Worm (Caenorhabditis elegans) whole organism, late embryonic: Measurements from ENCODE around the gene BE10.3.

ENCODE experiments used
- T23F11.4 ChIP-seq: fragments of 200-800 bp; sonication (Bioruptor generic); optimal IDR thresholded peaks from 2 replicates; lab custom pipeline; 2018; ENCODE audit warnings: mild to moderate bottlenecking, missing genetic modification characterization, missing compliant biosample characterization
- ceh-14 ChIP-seq: sonication (generic microtip); optimal IDR thresholded peaks from 2 replicates; lab custom pipeline; 2016; ENCODE audit warnings: missing genotype, missing genetic modification characterization, missing compliant biosample characterization
- ceh-19 ChIP-seq: fragments of 200-800 bp; sonication (Bioruptor generic); optimal IDR thresholded peaks from 2 replicates; lab custom pipeline; 2018; ENCODE audit warnings: mild to moderate bottlenecking, missing genetic modification characterization, missing compliant biosample characterization
- ceh-22 ChIP-seq: sonication (generic microtip); optimal IDR thresholded peaks from 2 replicates; lab custom pipeline; 2017; ENCODE audit warnings: missing biosample characterization, missing genetic modification characterization
- ceh-30 ChIP-seq: fragments of 150-350 bp; optimal IDR thresholded peaks from 2 replicates; lab custom pipeline; 2014; ENCODE audit warnings: missing biosample characterization, missing genetic modification characterization
- ceh-48 ChIP-seq: sonication (generic microtip); optimal IDR thresholded peaks from 2 replicates; lab custom pipeline; 2016; ENCODE audit warnings: missing genetic modification characterization, inconsistent platforms, missing compliant biosample characterization
- dmd-4 ChIP-seq: sonication (generic microtip); optimal IDR thresholded peaks from 2 replicates; lab custom pipeline; 2016; ENCODE audit warnings: borderline replicate concordance, missing genetic modification characterization, missing compliant biosample characterization
- ets-4 ChIP-seq: sonication (generic microtip); optimal IDR thresholded peaks from 2 replicates; lab custom pipeline; 2016; ENCODE audit warnings: missing genetic modification characterization, missing compliant biosample characterization
- fax-1 ChIP-seq: sonication (generic microtip); optimal IDR thresholded peaks from 2 replicates; lab custom pipeline; 2016; ENCODE audit warnings: missing genotype, missing genetic modification characterization, missing compliant biosample characterization
- fkh-6 ChIP-seq: sonication (generic microtip); optimal IDR thresholded peaks from 2 replicates; lab custom pipeline; 2016; ENCODE audit warnings: missing genetic modification characterization, missing compliant biosample characterization
- hlh-13 ChIP-seq: fragments of 200-800 bp; sonication (Bioruptor generic); optimal IDR thresholded peaks from 2 replicates; lab custom pipeline; 2018; ENCODE audit warnings: mild to moderate bottlenecking, missing genetic modification characterization, missing compliant biosample characterization
- lin-11 ChIP-seq: fragments of 200-800 bp; sonication (Bioruptor generic); optimal IDR thresholded peaks from 2 replicates; lab custom pipeline; 2018; ENCODE audit warnings: mild to moderate bottlenecking, missing genetic modification characterization, missing compliant biosample characterization
- madf-2 ChIP-seq: sonication (generic microtip); optimal IDR thresholded peaks from 2 replicates; lab custom pipeline; 2017; ENCODE audit warnings: missing genetic modification characterization, missing compliant biosample characterization
- mec-3 ChIP-seq: sonication (generic microtip); optimal IDR thresholded peaks from 2 replicates; lab custom pipeline; 2016; ENCODE audit warnings: borderline replicate concordance, missing genetic modification characterization, missing compliant biosample characterization
- pha-2 ChIP-seq: sonication (generic microtip); optimal IDR thresholded peaks from 2 replicates; lab custom pipeline; 2017; ENCODE audit warnings: mild to moderate bottlenecking, missing genetic modification characterization, missing compliant biosample characterization
- pqm-1 ChIP-seq: sonication (generic microtip); optimal IDR thresholded peaks from 2 replicates; lab custom pipeline; 2016; ENCODE audit warnings: missing genetic modification characterization, missing compliant biosample characterization
- rnt-1 ChIP-seq: sonication (generic microtip); optimal IDR thresholded peaks from 2 replicates; lab custom pipeline; 2016; ENCODE audit warnings: missing genetic modification characterization, missing compliant biosample characterization
- tbx-2 ChIP-seq: sonication (generic microtip); optimal IDR thresholded peaks from 2 replicates; lab custom pipeline; 2016; ENCODE audit warnings: missing genetic modification characterization, missing compliant biosample characterization
- unc-42 ChIP-seq: sonication (generic microtip); optimal IDR thresholded peaks from 2 replicates; lab custom pipeline; 2016; ENCODE audit warnings: missing genotype, missing genetic modification characterization, missing compliant biosample characterization
- unc-86 ChIP-seq: sonication (generic microtip); optimal IDR thresholded peaks from 2 replicates; lab custom pipeline; 2016; ENCODE audit warnings: missing genetic modification characterization, missing compliant biosample characterization
- ztf-16 ChIP-seq: sonication (generic microtip); optimal IDR thresholded peaks from 2 replicates; lab custom pipeline; 2017; ENCODE audit warnings: missing genetic modification characterization, missing compliant biosample characterization

BE10.3 gene

DNA sequence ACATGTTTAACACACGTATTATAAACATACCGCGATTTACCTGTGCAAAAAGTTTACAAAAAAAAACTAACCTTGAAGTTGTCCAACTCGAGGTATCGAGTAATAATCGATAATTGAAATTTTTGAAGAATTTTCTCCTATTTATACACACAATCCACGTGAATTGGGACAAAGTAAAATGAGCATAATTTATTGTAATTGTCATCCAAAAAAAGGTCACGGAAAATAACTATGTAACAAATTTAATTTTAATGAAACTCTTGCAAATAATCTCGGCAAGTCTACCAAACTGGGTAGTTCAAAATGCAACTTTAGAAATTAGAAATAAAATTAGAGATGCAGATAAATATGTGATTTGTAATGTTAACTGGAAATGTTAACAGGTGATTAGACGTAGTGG is 47.6 kb downstream of the BE10.3 start, which contains the start of gene Y37D8A.5:
TSS of gene Y37D8A.5 (minus strand) at position 101 of the 400 bp plus-strand sequence.
- TF ChIP-seq ceh-19 (GFP tag; lab: Kevin White, UChicago) (no peak), ceh-30 (tag; lab: Kevin White, UChicago) (no peak), ceh-48 (tag; lab: Kevin White, UChicago) (no peak), T23F11.4 (GFP tag; lab: Kevin White, UChicago) (no peak), fkh-6 (tag; lab: Kevin White, UChicago) (no peak), ceh-14 (tag; lab: Kevin White, UChicago) (no peak), pqm-1 (tag; lab: Kevin White, UChicago) (no peak)
- TF ChIP-seq, all 69 proteins: peak for 0

DNA sequence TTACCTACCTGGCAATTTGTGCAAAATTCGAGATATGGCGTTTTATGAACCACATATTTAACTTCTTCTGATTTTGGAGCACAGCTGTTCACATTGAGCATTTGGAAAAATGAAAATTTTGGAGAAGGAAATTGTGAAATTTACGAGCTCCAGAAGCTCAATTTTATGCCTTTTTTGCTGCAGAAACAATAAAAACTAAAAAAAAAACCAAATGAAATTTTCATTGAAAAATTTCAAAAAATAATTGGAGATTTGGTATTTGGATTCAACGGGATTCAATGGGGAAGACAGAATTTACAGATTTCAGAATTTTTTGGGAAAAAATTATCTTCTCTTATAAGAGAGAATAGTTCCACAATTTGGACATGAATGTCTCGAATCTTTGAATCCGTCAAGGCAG is 48.8 kb downstream of the BE10.3 start, which contains the start of gene Y37D8A.26:
TSS of gene Y37D8A.26 (minus strand) at position 101 of the 400 bp plus-strand sequence.
- no peak for TF ChIP-seq ceh-48 (tag; lab: Kevin White, UChicago)
- TF ChIP-seq, all 69 proteins: peak for 0

DNA sequence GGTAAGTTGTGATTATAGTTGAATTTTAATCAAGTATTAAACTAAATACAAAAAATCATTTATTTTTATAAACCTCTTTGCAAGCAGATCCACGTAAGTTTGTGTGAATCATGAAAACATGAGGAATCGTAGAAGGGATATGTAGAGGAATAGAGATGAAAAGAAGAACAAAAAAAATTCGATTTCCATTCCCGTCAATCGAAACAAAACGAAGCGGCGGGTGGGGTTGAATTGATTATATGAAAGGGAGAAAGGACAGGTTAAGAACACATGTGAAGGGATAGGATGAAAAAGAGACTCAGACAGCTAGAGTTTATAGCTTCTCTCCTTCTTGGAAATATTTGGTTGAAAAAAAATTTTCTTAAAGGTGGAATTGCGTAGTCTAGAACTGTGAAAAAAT is 52.3 kb downstream of the BE10.3 start:
- TF ChIP-seq ceh-22 (tag; lab: Kevin White, UChicago) (no peak), rnt-1 (tag; lab: Kevin White, UChicago) (no peak), ceh-30 (tag; lab: Kevin White, UChicago) (no peak), unc-86 (tag; lab: Kevin White, UChicago) (no peak), mec-3 (tag; lab: Kevin White, UChicago) (no peak), lin-11 (tag; lab: Kevin White, UChicago) (no peak), ztf-16 (tag; lab: Kevin White, UChicago) (no peak), unc-42 (no peak), fax-1 (tag; lab: Kevin White, UChicago) (no peak), pha-2 (tag; lab: Kevin White, UChicago) (no peak), ets-4 (tag; lab: Kevin White, UChicago) (no peak), madf-2 (tag; lab: Kevin White, UChicago) (no peak), dmd-4 (tag; lab: Kevin White, UChicago) (no peak), tbx-2 (tag; lab: Kevin White, UChicago) (no peak), hlh-13 (GFP tag; lab: Kevin White, UChicago) (no peak)
